Worm (Caenorhabditis elegans): ENCODE measurements around the gene Y80D3A.8.
A peak's percentile ranks its signal among the peaks of the same experiment; 100 is the strongest.

Gene Y80D3A.8

DNA sequence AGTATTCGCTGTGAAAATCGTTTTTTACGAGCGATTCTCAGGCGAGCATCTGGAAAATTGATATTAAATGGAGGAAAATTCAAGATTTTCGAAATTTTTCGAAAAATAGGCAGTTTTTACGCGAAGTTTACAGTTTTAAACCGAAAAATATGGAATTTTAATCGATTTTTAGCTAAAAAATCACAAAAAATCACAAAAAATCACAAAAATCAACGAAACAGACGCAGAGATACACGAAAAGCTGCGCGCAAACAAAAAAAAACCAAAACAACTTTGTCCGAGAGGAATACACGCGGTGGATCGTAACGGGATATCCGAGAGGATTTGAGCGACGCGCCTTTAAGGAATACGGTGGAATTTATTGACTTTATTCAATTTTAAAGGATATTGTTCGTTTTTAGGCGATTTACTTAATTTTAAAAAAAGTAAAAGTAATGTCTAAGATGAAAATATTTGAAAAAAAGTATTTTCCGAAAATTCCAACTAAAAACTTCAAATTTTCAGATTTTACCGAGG is 29.2 kb downstream of the Y80D3A.8 start, which contains the start of gene Y39B6A.42 (continued):
- TF ChIP-seq F23B12.7 (tag; optimal IDR thresholded peaks at IDR 0.05; ENCODE audit: insufficient read depth) (no peak), F57C9.4 (tag; optimal IDR thresholded peaks at IDR 0.05) (no peak), F49E8.2 (tag; optimal IDR thresholded peaks at IDR 0.05; ENCODE audit: insufficient read depth) (peak; percentile 55), nhr-27 (tag; optimal IDR thresholded peaks at IDR 0.05) (no peak), F39B2.1 (GFP tag; IDR thresholded peaks at IDR 0.05) (no peak), madf-6 (GFP tag; IDR thresholded peaks at IDR 0.05) (peak; percentile 87), efl-1 (GFP tag; optimal IDR thresholded peaks at IDR 0.05) (peak; percentile 34), hsf-1 (GFP tag; IDR thresholded peaks at IDR 0.05) (no peak), ceh-91 (GFP tag; IDR thresholded peaks at IDR 0.05) (peak; percentile 34; the same call in 1 of the 2 replicates), mcd-1 (GFP tag; IDR thresholded peaks at IDR 0.05) (no peak), lsl-1 (GFP tag; optimal IDR thresholded peaks at IDR 0.05) (peak; percentile 84), F52B5.7 (tag; optimal IDR thresholded peaks at IDR 0.05) (no peak), ztf-3 (GFP tag; optimal IDR thresholded peaks at IDR 0.05) (no peak), madf-10 (tag; optimal IDR thresholded peaks at IDR 0.05) (no peak), ekl-4 (GFP tag; IDR thresholded peaks at IDR 0.05) (no peak), somi-1 (GFP tag; optimal IDR thresholded peaks at IDR 0.05) (no peak), bed-1 (GFP tag; IDR thresholded peaks at IDR 0.05) (no peak)

DNA sequence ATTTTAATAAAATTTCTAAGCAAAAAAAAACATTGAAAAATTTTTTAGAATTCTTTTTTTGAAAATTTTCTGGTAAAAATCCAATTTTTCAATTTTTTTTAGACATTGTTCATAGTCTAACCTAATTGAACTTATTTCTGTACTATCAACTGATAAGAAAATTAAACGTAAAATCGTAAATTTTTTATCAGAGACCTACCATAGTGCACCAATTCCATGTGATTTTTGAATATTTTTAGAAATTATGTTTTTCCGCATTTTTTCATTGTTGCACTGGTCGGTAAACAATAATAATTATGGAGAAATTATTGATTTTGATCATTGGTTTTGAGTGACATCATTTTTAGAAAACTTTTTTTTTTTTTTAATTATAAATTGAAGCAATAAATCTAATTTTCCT is 36.1 kb downstream of the Y80D3A.8 start:
- no peak for TF ChIP-seq athp-1 (tag; optimal IDR thresholded peaks at IDR 0.05)
- no peak for TF ChIP-seq ztf-26 (tag; optimal IDR thresholded peaks at IDR 0.05)
- TF ChIP-seq chd-7 (tag; optimal IDR thresholded peaks at IDR 0.05): no peak
- no peak for TF ChIP-seq mxl-1 (tag; optimal IDR thresholded peaks at IDR 0.05)
- no peak for TF ChIP-seq Y67H2A.10 (GFP tag; conservative IDR thresholded peaks at IDR 0.05)
- no peak for TF ChIP-seq egl-18 (GFP tag; IDR thresholded peaks at IDR 0.05)
- no peak for TF ChIP-seq ccch-3 (GFP tag; optimal IDR thresholded peaks at IDR 0.05)
- no peak for TF ChIP-seq lin-35 (GFP tag; optimal IDR thresholded peaks at IDR 0.05)

DNA sequence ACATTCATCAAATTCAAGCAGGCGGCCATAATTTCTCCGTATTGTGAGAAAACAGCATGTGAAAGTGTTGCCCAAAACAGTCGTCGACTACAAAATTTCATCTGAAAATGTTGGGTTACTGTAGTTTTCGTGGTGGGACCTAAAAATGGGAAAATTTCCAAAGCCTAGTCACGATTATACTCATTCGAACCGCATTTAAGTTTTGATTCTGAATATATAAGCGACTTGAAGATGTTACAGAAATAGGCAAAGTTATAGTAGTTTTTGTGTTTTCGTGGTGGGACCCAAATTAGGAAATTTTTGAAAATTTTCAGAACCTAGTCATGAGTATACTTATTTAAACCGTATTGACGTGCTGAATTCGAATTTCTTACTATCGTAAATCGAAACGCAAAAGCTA is 37.4 kb downstream of the Y80D3A.8 start, which contains the start of gene Y39B6A.41:
TSS of gene Y39B6A.41 (minus strand) at position 101 of the 400 bp plus-strand sequence.
- TF ChIP-seq Y95B8A.8 (GFP tag; IDR thresholded peaks at IDR 0.05): no peak
- TF ChIP-seq F49E8.2 (tag; optimal IDR thresholded peaks at IDR 0.05; ENCODE audit: insufficient read depth): no peak
- TF ChIP-seq fkh-3 (tag; optimal IDR thresholded peaks at IDR 0.05): no peak
- no peak for TF ChIP-seq mes-4 (tag; optimal IDR thresholded peaks at IDR 0.05)
- TF ChIP-seq K12H6.12 (tag; optimal IDR thresholded peaks at IDR 0.05): no peak
- no peak for TF ChIP-seq snpc-4 (GFP tag; optimal IDR thresholded peaks at IDR 0.05)
- no peak for TF ChIP-seq snpc-4 (tag; optimal IDR thresholded peaks at IDR 0.05)

DNA sequence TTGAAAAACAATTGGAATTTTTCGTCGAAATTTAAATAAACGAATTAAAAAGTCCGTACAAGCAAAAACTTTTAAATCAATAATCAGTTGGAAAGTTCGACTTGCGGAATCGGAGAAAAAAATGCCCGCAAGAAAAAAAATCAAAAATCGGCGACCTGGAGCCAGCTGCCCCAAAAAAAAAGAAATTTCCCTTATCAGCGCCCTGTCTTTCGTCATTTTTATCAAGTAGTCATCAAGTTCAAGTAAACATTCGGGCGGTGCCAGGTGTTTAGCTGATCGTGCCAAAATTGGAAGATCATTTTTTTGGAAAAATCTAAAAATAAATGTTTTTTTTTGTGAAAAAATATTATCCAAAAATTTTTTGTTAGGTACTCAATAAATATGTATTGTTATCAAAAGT is 37.9 kb downstream of the Y80D3A.8 start:
- TF ChIP-seq madf-6 (GFP tag; IDR thresholded peaks at IDR 0.05) (no peak), lin-35 (GFP tag; optimal IDR thresholded peaks at IDR 0.05) (no peak), nhr-80 (tag; optimal IDR thresholded peaks at IDR 0.05) (peak; percentile 60), attf-5 (GFP tag; optimal IDR thresholded peaks at IDR 0.05) (no peak), madf-10 (tag; optimal IDR thresholded peaks at IDR 0.05) (no peak), dpff-1 (tag; optimal IDR thresholded peaks at IDR 0.05) (no peak), ztf-3 (GFP tag; optimal IDR thresholded peaks at IDR 0.05) (no peak)

Measured in whole organism, young adult.